Worm (Caenorhabditis elegans): ENCODE measurements around the gene F49H12.3.

The F49H12.3 gene

ce11 chrX:2110603-2111327, 26.6 kb downstream of the F49H12.3 start:
- TF ChIP-seq ref-1 (GFP tag; conservative IDR thresholded peaks at IDR 0.05), result no peak
- TF ChIP-seq tab-1 (GFP tag; IDR thresholded peaks at IDR 0.05), result no peak
- no peak for TF ChIP-seq ztf-23 (GFP tag; IDR thresholded peaks at IDR 0.05)
- TF ChIP-seq med-1 (GFP tag; optimal IDR thresholded peaks at IDR 0.05; ENCODE audit: insufficient read depth), result no peak
- no peak for TF ChIP-seq cog-1 (tag; optimal IDR thresholded peaks at IDR 0.05)
- no peak for TF ChIP-seq klf-2 (GFP tag; conservative IDR thresholded peaks at IDR 0.05)
- TF ChIP-seq ztf-29 (GFP tag; IDR thresholded peaks at IDR 0.05), result no peak
- no peak for TF ChIP-seq T22C8.4 (GFP tag; IDR thresholded peaks at IDR 0.05)
- no peak for TF ChIP-seq flt-1 (GFP tag; IDR thresholded peaks at IDR 0.05)

ce11 chrX:2113004-2113403, 28.8 kb downstream of the F49H12.3 start, which contains the start of gene bus-5:
TSS of gene bus-5 (minus strand) at chrX:2113104.
- TF ChIP-seq flt-1 (GFP tag; IDR thresholded peaks at IDR 0.05) (no peak), cog-1 (tag; optimal IDR thresholded peaks at IDR 0.05) (no peak)

- TF ChIP-seq med-1 (GFP tag; optimal IDR thresholded peaks at IDR 0.05; ENCODE audit: insufficient read depth), result no peak
- no peak for TF ChIP-seq ref-1 (GFP tag; conservative IDR thresholded peaks at IDR 0.05)
- TF ChIP-seq flt-1 (GFP tag; IDR thresholded peaks at IDR 0.05), result no peak
- TF ChIP-seq ztf-23 (GFP tag; IDR thresholded peaks at IDR 0.05), result no peak
- no peak for TF ChIP-seq T22C8.4 (GFP tag; IDR thresholded peaks at IDR 0.05)
- TF ChIP-seq cog-1 (tag; optimal IDR thresholded peaks at IDR 0.05), result no peak
- no peak for TF ChIP-seq klf-2 (GFP tag; conservative IDR thresholded peaks at IDR 0.05)
- no peak for TF ChIP-seq tab-1 (GFP tag; IDR thresholded peaks at IDR 0.05)
- TF ChIP-seq ztf-29 (GFP tag; IDR thresholded peaks at IDR 0.05), result no peak
Measured at ce11 chrX:2114171-2114570, 30.0 kb downstream of the F49H12.3 start.

ce11 chrX:2116304-2116867, 32.2 kb downstream of the F49H12.3 start:
- TF ChIP-seq ztf-29 (GFP tag; IDR thresholded peaks at IDR 0.05) (no peak), klf-2 (GFP tag; conservative IDR thresholded peaks at IDR 0.05) (no peak), tab-1 (GFP tag; IDR thresholded peaks at IDR 0.05) (no peak), ztf-23 (GFP tag; IDR thresholded peaks at IDR 0.05) (no peak), cog-1 (tag; optimal IDR thresholded peaks at IDR 0.05) (no peak), flt-1 (GFP tag; IDR thresholded peaks at IDR 0.05) (no peak), T22C8.4 (GFP tag; IDR thresholded peaks at IDR 0.05) (no peak), ref-1 (GFP tag; conservative IDR thresholded peaks at IDR 0.05) (no peak), med-1 (GFP tag; optimal IDR thresholded peaks at IDR 0.05; ENCODE audit: insufficient read depth) (no peak)

ce11 chrX:2118162-2118561, 34.0 kb downstream of the F49H12.3 start, which contains the start of gene swip-10:
TSS of gene swip-10 (minus strand) at chrX:2118262.
- TF ChIP-seq klf-2 (GFP tag; conservative IDR thresholded peaks at IDR 0.05) (no peak), T22C8.4 (GFP tag; IDR thresholded peaks at IDR 0.05) (no peak), ztf-29 (GFP tag; IDR thresholded peaks at IDR 0.05) (no peak)

- no peak for TF ChIP-seq T22C8.4 (GFP tag; IDR thresholded peaks at IDR 0.05)
- no peak for TF ChIP-seq klf-2 (GFP tag; conservative IDR thresholded peaks at IDR 0.05)
- no peak for TF ChIP-seq cog-1 (tag; optimal IDR thresholded peaks at IDR 0.05)
- no peak for TF ChIP-seq ztf-23 (GFP tag; IDR thresholded peaks at IDR 0.05)
- TF ChIP-seq ref-1 (GFP tag; conservative IDR thresholded peaks at IDR 0.05), result no peak
- TF ChIP-seq tab-1 (GFP tag; IDR thresholded peaks at IDR 0.05), result no peak
- TF ChIP-seq ztf-29 (GFP tag; IDR thresholded peaks at IDR 0.05), result no peak
- TF ChIP-seq flt-1 (GFP tag; IDR thresholded peaks at IDR 0.05), result no peak
- TF ChIP-seq med-1 (GFP tag; optimal IDR thresholded peaks at IDR 0.05; ENCODE audit: insufficient read depth), result no peak
Measured at ce11 chrX:2120961-2121360, 36.8 kb downstream of the F49H12.3 start, which contains the start of gene gpa-5. TSS of gene gpa-5 (minus strand) at chrX:2121061.

ce11 chrX:2130141-2130540, 46.0 kb downstream of the F49H12.3 start, which contains the start of gene F53B1.8:
TSS of gene F53B1.8 (minus strand) at chrX:2130241.
- TF ChIP-seq flt-1 (GFP tag; IDR thresholded peaks at IDR 0.05), result no peak
- TF ChIP-seq ztf-29 (GFP tag; IDR thresholded peaks at IDR 0.05), result no peak
- TF ChIP-seq cog-1 (tag; optimal IDR thresholded peaks at IDR 0.05), result no peak
- TF ChIP-seq ztf-23 (GFP tag; IDR thresholded peaks at IDR 0.05), result no peak
- no peak for TF ChIP-seq med-1 (GFP tag; optimal IDR thresholded peaks at IDR 0.05; ENCODE audit: insufficient read depth)
- TF ChIP-seq klf-2 (GFP tag; conservative IDR thresholded peaks at IDR 0.05), result no peak
- no peak for TF ChIP-seq ref-1 (GFP tag; conservative IDR thresholded peaks at IDR 0.05)
- no peak for TF ChIP-seq tab-1 (GFP tag; IDR thresholded peaks at IDR 0.05)
- TF ChIP-seq T22C8.4 (GFP tag; IDR thresholded peaks at IDR 0.05), result no peak

- TF ChIP-seq flt-1 (GFP tag; IDR thresholded peaks at IDR 0.05), result no peak
- TF ChIP-seq ref-1 (GFP tag; conservative IDR thresholded peaks at IDR 0.05), result no peak
- no peak for TF ChIP-seq T22C8.4 (GFP tag; IDR thresholded peaks at IDR 0.05)
- TF ChIP-seq cog-1 (tag; optimal IDR thresholded peaks at IDR 0.05), result no peak
- no peak for TF ChIP-seq klf-2 (GFP tag; conservative IDR thresholded peaks at IDR 0.05)
- no peak for TF ChIP-seq ztf-29 (GFP tag; IDR thresholded peaks at IDR 0.05)
- TF ChIP-seq tab-1 (GFP tag; IDR thresholded peaks at IDR 0.05), result no peak
- no peak for TF ChIP-seq ztf-23 (GFP tag; IDR thresholded peaks at IDR 0.05)
- no peak for TF ChIP-seq med-1 (GFP tag; optimal IDR thresholded peaks at IDR 0.05; ENCODE audit: insufficient read depth)
Measured at ce11 chrX:2131650-2132049, 47.5 kb downstream of the F49H12.3 start, which contains the start of gene F53B1.9. TSS of gene F53B1.9 (minus strand) at chrX:2131844.
